Fruit fly (Drosophila melanogaster): ENCODE data around the gene Fuca.

The Fuca gene

DNA sequence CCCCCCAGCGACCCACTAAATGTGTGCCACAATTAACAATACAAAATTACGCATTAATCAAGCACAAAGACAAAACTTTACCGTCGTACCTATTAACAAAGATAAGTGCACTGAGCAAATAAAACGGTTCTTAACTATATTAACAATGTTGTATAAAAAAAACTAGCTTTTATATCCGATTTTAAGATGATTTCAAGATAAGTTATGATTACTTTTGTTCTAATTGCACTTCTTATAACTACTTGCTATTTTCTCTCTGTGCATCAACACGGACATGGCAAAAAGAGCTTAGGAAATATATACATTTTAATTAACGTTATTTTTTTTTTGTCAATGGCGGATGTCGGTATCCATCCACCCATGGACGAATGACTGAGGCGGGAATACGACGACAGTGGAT is 13.6 kb upstream of the Fuca start (continued):
- TF ChIP-seq pita (GFP tag; optimal IDR thresholded peaks at IDR 0.05) (no peak), CG7963 (GFP tag; IDR thresholded peaks at IDR 0.05; ENCODE audit: partially characterized antibody) (no peak), hkb (optimal IDR thresholded peaks at IDR 0.05) (no peak), hkb (GFP tag; IDR thresholded peaks at IDR 0.05) (peak; percentile 60; the same call in 1 of the 2 replicates), CG31365 (tag; optimal IDR thresholded peaks at IDR 0.05) (no peak), BtbVII (GFP tag; optimal IDR thresholded peaks at IDR 0.05) (no peak), seq (GFP tag; IDR thresholded peaks at IDR 0.05) (peak; percentile 56; the same call in 1 of the 2 replicates), Ptx1 (GFP tag; IDR thresholded peaks at IDR 0.05) (peak; percentile 54), CG7839 (tag; optimal IDR thresholded peaks at IDR 0.05) (peak; percentile 12), Awh (GFP tag; IDR thresholded peaks at IDR 0.05) (peak; percentile 58), CG12155 (GFP tag; optimal IDR thresholded peaks at IDR 0.05) (no peak), CG17328 (GFP tag; IDR thresholded peaks at IDR 0.05) (peak; percentile 7; the same call in 1 of the 2 replicates), Fer1 (GFP tag; optimal IDR thresholded peaks at IDR 0.05) (peak; percentile 20), Oli (tag; optimal IDR thresholded peaks at IDR 0.05) (peak; percentile 25), CG10959 (GFP tag; IDR thresholded peaks at IDR 0.05) (no peak), Mes4 (GFP tag; optimal IDR thresholded peaks at IDR 0.05) (no peak), maf-S (GFP tag; optimal IDR thresholded peaks at IDR 0.05) (no peak), Dbx (GFP tag; IDR thresholded peaks at IDR 0.05) (0 out of 3 replicates have a peak, but pooled peaks have one; percentile 45), CG12391 (tag; optimal IDR thresholded peaks at IDR 0.05) (peak; percentile 19), CG3847 (GFP tag; IDR thresholded peaks at IDR 0.05) (no peak), CG43689 (GFP tag; IDR thresholded peaks at IDR 0.05) (no peak), Rx (GFP tag; IDR thresholded peaks at IDR 0.05) (no peak), cas (GFP tag; IDR thresholded peaks at IDR 0.05) (no peak), CG4820 (GFP tag; optimal IDR thresholded peaks at IDR 0.05) (no peak), CG12299 (tag; optimal IDR thresholded peaks at IDR 0.05) (no peak), Nf-YC (tag; optimal IDR thresholded peaks at IDR 0.05) (no peak), bsh (GFP tag; optimal IDR thresholded peaks at IDR 0.05) (peak in 1 of 2 experiments; percentile 41), Pdp1 (GFP tag; optimal IDR thresholded peaks at IDR 0.05) (peak in 1 of 2 experiments; percentile 0), CG6689 (GFP tag; IDR thresholded peaks at IDR 0.05) (peak; percentile 34; the same call in 1 of the 2 replicates), CG8765 (GFP tag; IDR thresholded peaks at IDR 0.05) (no peak), CG3726 (GFP tag; IDR thresholded peaks at IDR 0.05) (no peak), CG4424 (GFP tag; optimal IDR thresholded peaks at IDR 0.05) (peak; percentile 22), abd-A (tag; optimal IDR thresholded peaks at IDR 0.05) (no peak), CG32532 (GFP tag; IDR thresholded peaks at IDR 0.05) (peak; percentile 58; the same call in 1 of the 2 replicates), CG9932 (GFP tag; IDR thresholded peaks at IDR 0.05) (peak; percentile 53), dmrt11E (tag; optimal IDR thresholded peaks at IDR 0.05) (no peak), prd (optimal IDR thresholded peaks at IDR 0.05) (no peak), prd (GFP tag; IDR thresholded peaks at IDR 0.05) (peak; percentile 39; the same call in 2 of the 3 replicates), crol (GFP tag; IDR thresholded peaks at IDR 0.05) (peak; percentile 18; the same call in 1 of the 2 replicates), Hey (tag; optimal IDR thresholded peaks at IDR 0.05) (no peak), Fer3 (tag; optimal IDR thresholded peaks at IDR 0.05) (peak; percentile 22), Xrp1 (GFP tag; IDR thresholded peaks at IDR 0.05) (peak; percentile 48; the same call in 1 of the 2 replicates), Hr3 (GFP tag; optimal IDR thresholded peaks at IDR 0.05) (no peak), Optix (GFP tag; IDR thresholded peaks at IDR 0.05) (no peak), otp (GFP tag; IDR thresholded peaks at IDR 0.05) (0 out of 3 replicates have a peak, but pooled peaks have one; percentile 19), CG17359 (tag; optimal IDR thresholded peaks at IDR 0.05) (peak; percentile 20), ci (GFP tag; IDR thresholded peaks at IDR 0.05) (peak; percentile 61; the same call in 2 of the 3 replicates), HLHmδ (GFP tag; optimal IDR thresholded peaks at IDR 0.05) (no peak), lmd (GFP tag; IDR thresholded peaks at IDR 0.05) (peak; percentile 41; the same call in 1 of the 2 replicates), Lhr (GFP tag; optimal IDR thresholded peaks at IDR 0.05) (no peak), Ada2b (GFP tag; IDR thresholded peaks at IDR 0.05) (peak; percentile 72), CG3995 (GFP tag; optimal IDR thresholded peaks at IDR 0.05) (no peak)
